Worm (Caenorhabditis elegans): ENCODE results near the gene C16B8.3.

DNA sequence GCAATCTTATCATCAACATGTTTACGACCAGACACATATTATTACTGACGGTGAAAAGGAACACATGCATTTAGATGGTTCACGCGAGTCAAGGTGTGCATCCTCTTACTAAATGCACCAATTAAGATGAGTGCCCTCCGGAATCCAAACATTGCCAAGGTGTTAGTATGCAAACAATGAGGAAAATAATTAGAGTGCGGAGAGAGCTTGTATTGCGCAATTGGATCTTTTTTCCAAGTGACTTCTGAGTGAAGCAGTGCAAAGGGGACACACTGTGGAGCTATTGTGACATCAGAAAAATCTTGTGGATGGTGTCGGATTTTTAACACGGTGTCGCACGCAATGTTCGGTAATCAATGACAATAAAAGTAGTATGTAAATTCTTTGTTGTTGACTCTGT lies 8.8 kb upstream of the C16B8.3 start:
- no peak for TF ChIP-seq snpc-4 (GFP tag; optimal IDR thresholded peaks at IDR 0.05)
- no peak for TF ChIP-seq snpc-4 (tag; optimal IDR thresholded peaks at IDR 0.05)
- no peak for TF ChIP-seq madf-3 (GFP tag; IDR thresholded peaks at IDR 0.05)
- TF ChIP-seq F33H1.4 (GFP tag; IDR thresholded peaks at IDR 0.05), result no peak
- no peak for TF ChIP-seq pha-4 (tag; optimal IDR thresholded peaks at IDR 0.05)
- no peak for TF ChIP-seq sdz-38 (tag; optimal IDR thresholded peaks at IDR 0.05)
- TF ChIP-seq C06A6.2 (GFP tag; conservative IDR thresholded peaks at IDR 0.05), result no peak
- TF ChIP-seq unc-62 (GFP tag; optimal IDR thresholded peaks at IDR 0.05), result no peak
- no peak for TF ChIP-seq hlh-12 (tag; optimal IDR thresholded peaks at IDR 0.05)
- TF ChIP-seq lin-35 (GFP tag; optimal IDR thresholded peaks at IDR 0.05), result no peak
- TF ChIP-seq rcor-1 (GFP tag; IDR thresholded peaks at IDR 0.05), result no peak
- no peak for TF ChIP-seq snpc-1.1 (tag; optimal IDR thresholded peaks at IDR 0.05; ENCODE audit: insufficient read depth)

Measured in whole organism, young adult.